Fruit fly (Drosophila melanogaster) whole organism, pupa: ENCODE measurements around the gene RabGGTb.

ENCODE experiments used
- CG10348 ChIP-seq: fragments of 200-800 bp; sonication (Bioruptor generic); IDR thresholded peaks from 2 replicates; pipeline ENCODE4 v1.3.6; 2022; ENCODE audit warnings: missing biosample characterization, missing genetic modification characterization
- CG12605 ChIP-seq: fragments of 200-800 bp; sonication (Bioruptor generic); IDR thresholded peaks from 2 replicates; pipeline ENCODE4 v1.3.6; 2022; ENCODE audit warnings: missing biosample characterization, missing genetic modification characterization
- CG13204 ChIP-seq: fragments of 200-800 bp; sonication (Bioruptor generic); optimal IDR thresholded peaks from 2 replicates; lab custom pipeline; 2018; ENCODE audit warnings: missing biosample characterization, mild to moderate bottlenecking, missing genetic modification characterization, moderate library complexity
- CG14655 ChIP-seq: fragments of 200-800 bp; sonication (Bioruptor generic); optimal IDR thresholded peaks from 3 replicates; lab custom pipeline; 2017; ENCODE audit warnings: mild to moderate bottlenecking, missing biosample characterization, missing genetic modification reagents, missing genetic modification characterization
- CG15710 ChIP-seq: fragments of 200-800 bp; sonication (Bioruptor generic); optimal IDR thresholded peaks from 2 replicates; lab custom pipeline; 2018; ENCODE audit warnings: missing biosample characterization, mild to moderate bottlenecking, missing genetic modification characterization, moderate library complexity
- CG17806 ChIP-seq: fragments of 200-800 bp; sonication (Bioruptor generic); optimal IDR thresholded peaks from 2 replicates; lab custom pipeline; 2018; ENCODE audit warnings: missing biosample characterization, mild to moderate bottlenecking, missing genetic modification characterization, moderate library complexity
- CG32121 ChIP-seq: fragments of 200-800 bp; sonication (Bioruptor generic); IDR thresholded peaks from 2 replicates; pipeline ENCODE4 v1.3.6; 2022; ENCODE audit warnings: missing biosample characterization, missing genetic modification characterization
- CG34367 ChIP-seq: fragments of 200-800 bp; sonication (Bioruptor generic); optimal IDR thresholded peaks from 2 replicates; lab custom pipeline; 2018; ENCODE audit warnings: missing biosample characterization, mild to moderate bottlenecking, missing genetic modification characterization
- CG4496 ChIP-seq: fragments of 200-800 bp; sonication (Bioruptor generic); IDR thresholded peaks from 3 replicates; pipeline ENCODE4 v1.3.6; 2022; ENCODE audit warnings: missing biosample characterization, missing genetic modification characterization
- CG8159 ChIP-seq: fragments of 200-800 bp; sonication (Bioruptor generic); optimal IDR thresholded peaks from 3 replicates; lab custom pipeline; 2018; ENCODE audit warnings: missing biosample characterization, mild to moderate bottlenecking, missing genetic modification characterization, moderate library complexity
- CG8301 ChIP-seq: fragments of 200-800 bp; sonication (Bioruptor generic); optimal IDR thresholded peaks from 2 replicates; lab custom pipeline; 2018; ENCODE audit warnings: missing biosample characterization, mild to moderate bottlenecking, missing genetic modification characterization
- CG9948 ChIP-seq: fragments of 200-800 bp; sonication (Bioruptor generic); optimal IDR thresholded peaks from 2 replicates; lab custom pipeline; 2018; ENCODE audit warnings: missing biosample characterization, mild to moderate bottlenecking, missing genetic modification characterization, moderate library complexity
- D1 ChIP-seq: fragments of 200-800 bp; sonication (Bioruptor generic); optimal IDR thresholded peaks from 2 replicates; lab custom pipeline; 2018; ENCODE audit warnings: missing biosample characterization, mild to moderate bottlenecking, missing genetic modification characterization, moderate library complexity
- EcR ChIP-seq: fragments of 200-800 bp; sonication (Bioruptor generic); optimal IDR thresholded peaks from 3 replicates; lab custom pipeline; 2019; ENCODE audit warnings: missing biosample characterization, missing genetic modification characterization, mild to moderate bottlenecking, moderate library complexity, missing genetic modification reagents
- Ets98B ChIP-seq: fragments of 200-800 bp; sonication (Bioruptor generic); IDR thresholded peaks from 2 replicates; pipeline ENCODE4 v1.3.6; 2022; ENCODE audit warnings: missing biosample characterization, missing genetic modification characterization
- Pif1A ChIP-seq: fragments of 200-800 bp; sonication (Bioruptor generic); optimal IDR thresholded peaks from 3 replicates; lab custom pipeline; 2016; ENCODE audit warnings: missing biosample characterization, missing genetic modification characterization
- Pif1B ChIP-seq: fragments of 200-800 bp; sonication (Bioruptor generic); optimal IDR thresholded peaks from 3 replicates; lab custom pipeline; 2016; ENCODE audit warnings: missing biosample characterization, missing genetic modification characterization
- Snoo ChIP-seq: fragments of 200-800 bp; sonication (Bioruptor generic); optimal IDR thresholded peaks from 3 replicates; lab custom pipeline; 2017; ENCODE audit warnings: missing biosample characterization, mild to moderate bottlenecking, missing genetic modification characterization, inconsistent platforms
- fd96Ca ChIP-seq: fragments of 200-800 bp; sonication (Bioruptor generic); IDR thresholded peaks from 3 replicates; pipeline ENCODE4 v1.3.6; 2022; ENCODE audit warnings: missing biosample characterization, missing genetic modification characterization
- gl ChIP-seq: fragments of 200-800 bp; sonication (Bioruptor generic); optimal IDR thresholded peaks from 2 replicates; lab custom pipeline; 2018; ENCODE audit warnings: missing biosample characterization, mild to moderate bottlenecking, missing genetic modification characterization
- rn ChIP-seq: fragments of 200-800 bp; sonication (Bioruptor generic); IDR thresholded peaks from 2 replicates; pipeline ENCODE4 v1.3.6; 2022; ENCODE audit warnings: missing biosample characterization, missing genetic modification characterization

The RabGGTb gene

DNA sequence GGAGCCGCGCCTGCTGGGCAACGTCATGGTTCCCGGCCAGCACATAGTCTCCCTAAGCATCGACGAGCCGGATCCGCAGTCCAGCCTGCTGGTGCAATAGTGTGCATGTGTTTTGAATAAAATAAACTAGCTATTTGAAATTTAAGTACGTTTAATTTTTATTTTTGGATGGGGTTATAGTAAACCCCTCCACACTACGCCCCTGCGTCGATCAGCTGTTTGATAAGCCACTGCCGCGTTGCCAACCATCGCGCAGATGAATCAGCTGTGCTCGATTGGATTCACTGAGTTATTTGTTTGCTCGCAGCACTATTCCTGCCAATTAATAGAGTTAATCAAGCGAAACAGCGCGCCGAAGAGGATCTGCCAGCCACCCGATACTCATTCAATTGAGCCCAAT, at the start of gene RabGGTb:
TSS of gene RabGGTb (plus strand) at position 254 of the 400 bp plus-strand sequence.
- TF ChIP-seq Snoo (tag; lab: Kevin White, UChicago): peak; percentile 22
- peak; percentile 31 for TF ChIP-seq CG8301 (tag; lab: Kevin White, UChicago)
- peak; percentile 82 for TF ChIP-seq Ets98B (GFP tag; lab: Robert Waterston, UW)
- peak; percentile 30 for TF ChIP-seq Pif1A (GFP tag; lab: Kevin White, UChicago)
- TF ChIP-seq CG15710 (tag; lab: Kevin White, UChicago): peak; percentile 37
- TF ChIP-seq CG8159 (tag; lab: Kevin White, UChicago): peak; percentile 34
- peak; percentile 83 for TF ChIP-seq fd96Ca
- TF ChIP-seq CG4496 (GFP tag; lab: Robert Waterston, UW): peak; percentile 83
- TF ChIP-seq EcR: no peak
- TF ChIP-seq CG10348 (GFP tag; lab: Robert Waterston, UW): no peak
- TF ChIP-seq CG32121 (GFP tag; lab: Robert Waterston, UW): peak; percentile 68
- TF ChIP-seq CG13204: no peak
- TF ChIP-seq rn (GFP tag; lab: Robert Waterston, UW): 0 out of 2 replicates have a peak, but pooled peaks have one; percentile 40
- TF ChIP-seq CG9948 (tag; lab: Kevin White, UChicago): peak; percentile 17
- no peak for TF ChIP-seq D1
- no peak for TF ChIP-seq CG14655
- peak; percentile 32 for TF ChIP-seq CG17806 (tag; lab: Kevin White, UChicago)
- peak; percentile 11 for TF ChIP-seq Pif1B (GFP tag; lab: Kevin White, UChicago)
- peak; percentile 25 for TF ChIP-seq CG34367 (tag; lab: Kevin White, UChicago)
- TF ChIP-seq gl (tag; lab: Kevin White, UChicago): no peak
- TF ChIP-seq CG12605 (GFP tag; lab: Robert Waterston, UW): peak; percentile 49

DNA sequence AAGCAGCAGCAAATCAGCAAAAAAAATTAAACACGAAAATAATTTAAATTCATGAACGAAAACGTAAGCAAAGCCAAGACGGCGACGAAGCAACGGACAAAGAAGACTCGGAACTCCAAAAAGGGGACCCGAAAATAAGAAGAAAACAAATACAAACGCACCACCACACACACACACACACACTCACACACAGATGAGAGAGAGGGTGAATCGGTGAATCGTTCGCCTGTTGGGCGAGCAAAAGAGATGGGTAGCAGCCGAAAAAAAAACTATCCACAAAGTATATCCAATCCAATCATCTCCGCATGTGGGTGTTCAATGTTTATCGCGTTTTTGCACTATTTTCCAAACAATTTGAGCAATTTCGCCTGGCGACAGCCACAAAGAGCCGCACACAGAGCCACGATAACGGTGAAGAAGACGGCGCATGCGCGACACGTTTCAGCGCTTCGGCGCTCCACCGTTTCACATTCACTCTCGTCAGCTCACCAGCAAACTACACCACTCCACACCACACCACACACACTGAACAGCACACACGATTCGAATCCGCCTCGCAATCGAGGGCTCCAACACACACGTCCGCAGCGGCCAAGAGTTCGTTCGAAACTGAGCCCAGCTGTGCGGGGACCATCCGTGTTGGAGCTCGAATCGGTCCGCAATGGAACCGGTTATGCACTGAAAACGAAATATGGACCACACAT, 49.1 kb upstream of the RabGGTb start, which contains the start of gene Duox:
TSS of gene Duox (minus strand) at position 612 of the 704 bp plus-strand sequence.
- TF ChIP-seq gl (tag; lab: Kevin White, UChicago) (no peak), CG15710 (tag; lab: Kevin White, UChicago) (no peak), CG4496 (GFP tag; lab: Robert Waterston, UW) (0 out of 3 replicates have a peak, but pooled peaks have one; percentile 73)
- TF ChIP-seq, all 21 proteins: peak for 1

DNA sequence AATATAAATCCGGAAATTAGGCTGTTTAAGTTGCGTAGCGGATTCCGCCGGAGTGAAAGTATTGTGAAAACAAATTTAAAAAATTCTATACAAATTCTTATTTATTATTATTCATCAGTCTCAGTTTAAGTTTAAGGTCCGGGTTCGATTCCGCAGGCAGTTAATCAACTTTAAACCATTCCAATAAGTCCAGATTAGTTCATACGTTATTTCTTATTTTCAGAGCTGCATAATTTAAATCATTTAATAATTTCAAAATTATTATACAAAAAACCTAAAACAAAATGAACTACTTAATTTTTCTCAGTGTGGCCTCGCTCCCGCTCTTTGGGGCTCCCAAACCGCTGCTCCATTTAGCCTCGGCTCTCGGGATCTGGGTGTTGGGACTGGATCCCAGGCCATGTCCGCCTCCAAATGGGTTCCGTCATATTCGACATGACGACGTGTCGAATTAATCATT, 48.5 kb upstream of the RabGGTb start:
- TF ChIP-seq CG12605 (GFP tag; lab: Robert Waterston, UW) (0 out of 2 replicates have a peak, but pooled peaks have one; percentile 22), CG4496 (GFP tag; lab: Robert Waterston, UW) (no peak; the same call in 1 of the 3 replicates), CG9948 (tag; lab: Kevin White, UChicago) (peak; percentile 95), fd96Ca (peak; percentile 88), rn (GFP tag; lab: Robert Waterston, UW) (peak; percentile 67), CG10348 (GFP tag; lab: Robert Waterston, UW) (peak; percentile 54), CG32121 (GFP tag; lab: Robert Waterston, UW) (peak; percentile 84), Pif1B (GFP tag; lab: Kevin White, UChicago) (peak; percentile 90), gl (tag; lab: Kevin White, UChicago) (peak; percentile 67), CG8301 (tag; lab: Kevin White, UChicago) (peak; percentile 95), Pif1A (GFP tag; lab: Kevin White, UChicago) (peak; percentile 88), CG14655 (peak; percentile 98), CG8159 (tag; lab: Kevin White, UChicago) (peak; percentile 96), CG17806 (tag; lab: Kevin White, UChicago) (peak; percentile 90), Ets98B (GFP tag; lab: Robert Waterston, UW) (peak; percentile 59; the same call in 1 of the 2 replicates), EcR (no peak), Snoo (tag; lab: Kevin White, UChicago) (peak; percentile 93), CG34367 (tag; lab: Kevin White, UChicago) (peak; percentile 87), D1 (peak; percentile 96), CG13204 (peak; percentile 58), CG15710 (tag; lab: Kevin White, UChicago) (peak; percentile 95)

- TF ChIP-seq CG4496 (GFP tag; lab: Robert Waterston, UW) (no peak), Pif1B (GFP tag; lab: Kevin White, UChicago) (no peak), gl (tag; lab: Kevin White, UChicago) (no peak), Snoo (tag; lab: Kevin White, UChicago) (no peak), D1 (no peak), CG9948 (tag; lab: Kevin White, UChicago) (no peak), CG14655 (no peak), CG34367 (tag; lab: Kevin White, UChicago) (no peak), CG13204 (no peak), fd96Ca (no peak), CG17806 (tag; lab: Kevin White, UChicago) (no peak), CG10348 (GFP tag; lab: Robert Waterston, UW) (no peak), Ets98B (GFP tag; lab: Robert Waterston, UW) (no peak), Pif1A (GFP tag; lab: Kevin White, UChicago) (no peak), CG12605 (GFP tag; lab: Robert Waterston, UW) (no peak)
These were observed 41.0 kb upstream of the RabGGTb start, which contains the start of the genes CG3119 and Cpr23B for dm6 chr2L:2837742-2838461. TSS of gene CG3119 (minus strand) at chr2L:2837833. TSS of gene Cpr23B (plus strand) at chr2L:2838411.

dm6 chr2L:2839850-2840249, 39.1 kb upstream of the RabGGTb start, which contains the start of gene CG2975:
TSS of gene CG2975 (plus strand) at chr2L:2840124.
- TF ChIP-seq CG14655: no peak
- no peak for TF ChIP-seq Pif1B (GFP tag; lab: Kevin White, UChicago)
- no peak for TF ChIP-seq CG34367 (tag; lab: Kevin White, UChicago)
